Fruit fly (Drosophila melanogaster) whole organism, embryonic: ENCODE results near the gene Polr3A.
A peak's percentile ranks its signal among the peaks of the same experiment; 100 is the strongest.

Experiments used
- Atf3 ChIP-seq: fragments of 200-800 bp; sonication (Bioruptor generic); optimal IDR thresholded peaks from 3 replicates; lab custom pipeline; 2016; ENCODE audit warnings: missing biosample characterization, missing genetic modification characterization
- Awh ChIP-seq: fragments of 200-800 bp; sonication (Bioruptor generic); IDR thresholded peaks from 2 replicates; pipeline ENCODE4, ENCODE4 v1.3.6; 2022; ENCODE audit warnings: missing biosample characterization, missing genetic modification characterization
- CG11085 ChIP-seq: fragments of 200-800 bp; sonication (Bioruptor generic); IDR thresholded peaks from 2 replicates; pipeline ENCODE4 v1.3.6; 2022; ENCODE audit warnings: missing biosample characterization, missing genetic modification characterization
- CG1233 ChIP-seq: fragments of 200-800 bp; sonication (Bioruptor generic); optimal IDR thresholded peaks from 4 replicates; lab custom pipeline; 2018; ENCODE audit warnings: missing biosample characterization, mild to moderate bottlenecking, missing genetic modification characterization
- CG13123 ChIP-seq: fragments of 200-800 bp; sonication (Bioruptor generic); optimal IDR thresholded peaks from 2 replicates; lab custom pipeline; 2016; ENCODE audit warnings: missing biosample characterization, missing genetic modification characterization
- CG1529 ChIP-seq: fragments of 200-800 bp; sonication (Bioruptor generic); optimal IDR thresholded peaks from 3 replicates; lab custom pipeline; 2018; ENCODE audit warnings: missing biosample characterization, missing genetic modification characterization
- CG17328 ChIP-seq: fragments of 200-800 bp; sonication (Bioruptor generic); IDR thresholded peaks from 2 replicates; pipeline ENCODE4 v1.3.6; 2022; ENCODE audit warnings: missing biosample characterization, missing genetic modification characterization
- CG17359 ChIP-seq: fragments of 200-800 bp; sonication (Bioruptor generic); optimal IDR thresholded peaks from 3 replicates; lab custom pipeline; 2018; ENCODE audit warnings: missing biosample characterization, mild to moderate bottlenecking, missing genetic modification characterization, moderate library complexity
- CG1832 ChIP-seq: fragments of 200-800 bp; sonication (Bioruptor generic); optimal IDR thresholded peaks from 2 replicates; lab custom pipeline; 2017; ENCODE audit warnings: missing biosample characterization, mild to moderate bottlenecking, missing genetic modification characterization, inconsistent platforms
- CG2129 ChIP-seq: fragments of 200-800 bp; sonication (Bioruptor generic); IDR thresholded peaks from 2 replicates; pipeline ENCODE4 v1.3.6; 2022; ENCODE audit warnings: missing biosample characterization, missing genetic modification characterization; ENCODE audit not compliant: partially characterized antibody
- CG3407 ChIP-seq: fragments of 200-800 bp; sonication (Bioruptor generic); optimal IDR thresholded peaks from 2 replicates; lab custom pipeline; 2018; ENCODE audit warnings: missing biosample characterization, mild to moderate bottlenecking, missing genetic modification characterization
- CG3726 ChIP-seq: fragments of 200-800 bp; sonication (Bioruptor generic); IDR thresholded peaks from 3 replicates; pipeline ENCODE4, ENCODE4 v1.3.6; 2022; ENCODE audit warnings: missing biosample characterization, missing genetic modification characterization
- CG3838 ChIP-seq: fragments of 200-800 bp; sonication (Bioruptor generic); optimal IDR thresholded peaks from 3 replicates; lab custom pipeline; 2016; ENCODE audit warnings: missing biosample characterization, missing genetic modification characterization
- CG43689 ChIP-seq: fragments of 200-800 bp; sonication (Bioruptor generic); IDR thresholded peaks from 2 replicates; pipeline ENCODE4 v1.3.6; 2022; ENCODE audit warnings: missing biosample characterization, missing genetic modification characterization
- CG6175 ChIP-seq: fragments of 200-800 bp; sonication (Bioruptor generic); IDR thresholded peaks from 3 replicates; pipeline ENCODE4 v1.3.6; 2022; ENCODE audit warnings: missing biosample characterization, missing genetic modification characterization
- CG6689 ChIP-seq: fragments of 200-800 bp; sonication (Bioruptor generic); IDR thresholded peaks from 2 replicates; pipeline ENCODE4 v1.3.6; 2022; ENCODE audit warnings: missing biosample characterization, missing genetic modification characterization
- CG6813 ChIP-seq: fragments of 200-800 bp; sonication (Bioruptor generic); optimal IDR thresholded peaks from 2 replicates; lab custom pipeline; 2017; ENCODE audit warnings: missing biosample characterization, missing genetic modification characterization, mild to moderate bottlenecking, moderate library complexity, missing genetic modification reagents
- CG7987 ChIP-seq: fragments of 200-800 bp; sonication (Bioruptor generic); optimal IDR thresholded peaks from 2 replicates; lab custom pipeline; 2018; ENCODE audit warnings: missing biosample characterization, mild to moderate bottlenecking, missing genetic modification characterization, moderate library complexity
- Chrac-16 ChIP-seq: fragments of 200-800 bp; sonication (Bioruptor generic); optimal IDR thresholded peaks from 3 replicates; lab custom pipeline; 2016; ENCODE audit warnings: missing biosample characterization, missing genetic modification characterization
- CkIIα-i1 ChIP-seq: fragments of 200-800 bp; sonication (Bioruptor generic); IDR thresholded peaks from 2 replicates; pipeline ENCODE4 v1.3.6; 2022; ENCODE audit warnings: missing biosample characterization, missing genetic modification characterization
- Elba2 ChIP-seq: fragments of 200-800 bp; sonication (Bioruptor generic); optimal IDR thresholded peaks from 3 replicates; lab custom pipeline; 2016; ENCODE audit warnings: missing biosample characterization, missing genetic modification characterization
- Hr3 ChIP-seq: fragments of 200-800 bp; sonication (Bioruptor generic); optimal IDR thresholded peaks from 3 replicates; lab custom pipeline; 2016; ENCODE audit warnings: missing biosample characterization, missing genetic modification characterization
- Hr51 ChIP-seq, 2 experiments: fragments of 200-800 bp; sonication (Bioruptor generic); optimal IDR thresholded peaks; 2 replicates in 1 of 2; 3 replicates in 1 of 2; lab custom pipeline; 2016 to 2018; ENCODE audit warnings: missing biosample characterization in 2 of 2, missing genetic modification characterization in 2 of 2, mild to moderate bottlenecking in 1 of 2, moderate library complexity in 1 of 2
- Jarid2 ChIP-seq: fragments of 200-800 bp; sonication (Bioruptor generic); optimal IDR thresholded peaks from 3 replicates; lab custom pipeline; 2017; ENCODE audit warnings: mild to moderate bottlenecking, missing biosample characterization, missing genetic modification reagents, missing genetic modification characterization
- Mad ChIP-seq: fragments of 200-800 bp; sonication (Bioruptor generic); optimal IDR thresholded peaks from 2 replicates; lab custom pipeline; 2016; ENCODE audit warnings: missing biosample characterization, missing genetic modification characterization
- Med ChIP-seq: fragments of 200-800 bp; sonication (Bioruptor generic); peaks from one replicate; lab custom pipeline; 2016; ENCODE audit warnings: missing biosample characterization, missing genetic modification characterization, mild to moderate bottlenecking, inconsistent platforms, moderate library complexity
- Myb ChIP-seq: fragments of 200-800 bp; sonication (Bioruptor generic); optimal IDR thresholded peaks from 2 replicates; lab custom pipeline; 2016; ENCODE audit warnings: missing biosample characterization, missing genetic modification characterization
- PHDP ChIP-seq: fragments of 200-800 bp; sonication (Bioruptor generic); optimal IDR thresholded peaks from 3 replicates; lab custom pipeline; 2018; ENCODE audit warnings: missing biosample characterization, mild to moderate bottlenecking, missing genetic modification characterization, moderate library complexity
- Six4 ChIP-seq: fragments of 200-800 bp; sonication (Bioruptor generic); optimal IDR thresholded peaks from 2 replicates; lab custom pipeline; 2016; ENCODE audit warnings: missing biosample characterization, missing genetic modification characterization
- ap ChIP-seq: fragments of 200-800 bp; sonication (Bioruptor generic); IDR thresholded peaks from 2 replicates; pipeline ENCODE4 v1.3.6; 2022; ENCODE audit warnings: missing biosample characterization, missing genetic modification characterization
- ara ChIP-seq: fragments of 200-800 bp; sonication (Bioruptor generic); IDR thresholded peaks from 2 replicates; pipeline ENCODE4 v1.3.6; 2022; ENCODE audit warnings: missing biosample characterization, missing genetic modification characterization
- cad ChIP-seq: fragments of >200 bp; optimal IDR thresholded peaks from 2 replicates; lab custom pipeline; 2017; ENCODE audit warnings: missing biosample characterization, missing genetic modification characterization
- cg ChIP-seq: fragments of 200-800 bp; sonication (Bioruptor generic); optimal IDR thresholded peaks from 3 replicates; lab custom pipeline; 2019; ENCODE audit warnings: missing biosample characterization, mild to moderate bottlenecking, missing genetic modification characterization, moderate library complexity
- dysf ChIP-seq: fragments of 200-800 bp; sonication (Bioruptor generic); IDR thresholded peaks from 3 replicates; pipeline ENCODE4 v1.3.6; 2022; ENCODE audit warnings: missing biosample characterization, missing genetic modification characterization
- ems ChIP-seq: fragments of 200-800 bp; sonication (Bioruptor generic); optimal IDR thresholded peaks from 3 replicates; lab custom pipeline; 2016; ENCODE audit warnings: missing biosample characterization, missing genetic modification characterization
- exex ChIP-seq: fragments of 200-800 bp; sonication (Bioruptor generic); optimal IDR thresholded peaks from 4 replicates; lab custom pipeline; 2018; ENCODE audit warnings: missing biosample characterization, mild to moderate bottlenecking, missing genetic modification characterization, moderate library complexity
- fd102C ChIP-seq: fragments of 200-800 bp; sonication (Bioruptor generic); optimal IDR thresholded peaks from 2 replicates; lab custom pipeline; 2018; ENCODE audit warnings: missing biosample characterization, mild to moderate bottlenecking, missing genetic modification characterization, moderate library complexity
- fd96Cb ChIP-seq: fragments of 200-800 bp; sonication (Bioruptor generic); optimal IDR thresholded peaks from 2 replicates; lab custom pipeline; 2018; ENCODE audit warnings: missing biosample characterization, mild to moderate bottlenecking, missing genetic modification characterization, moderate library complexity
- ftz-f1 ChIP-seq: fragments of 200-800 bp; sonication (Bioruptor generic); optimal IDR thresholded peaks from 2 replicates; lab custom pipeline; 2016; ENCODE audit warnings: missing biosample characterization, missing genetic modification characterization
- knrl ChIP-seq: fragments of 200-800 bp; sonication (Bioruptor generic); IDR thresholded peaks from 3 replicates; pipeline ENCODE4 v1.3.6; 2022; ENCODE audit warnings: missing biosample characterization, missing genetic modification characterization; ENCODE audit not compliant: partially characterized antibody
- lola ChIP-seq, 3 experiments: fragments of >200 bp in 2 of 3; fragments of 200-800 bp in 1 of 3; sonication (Bioruptor generic) in 1 of 3; optimal IDR thresholded peaks; 2 replicates each; lab custom pipeline; 2017 to 2019; ENCODE audit warnings: missing biosample characterization in 3 of 3, missing genetic modification characterization in 3 of 3, mild to moderate bottlenecking in 1 of 3, moderate library complexity in 1 of 3
- pb ChIP-seq: fragments of 200-800 bp; sonication (Bioruptor generic); optimal IDR thresholded peaks from 3 replicates; lab custom pipeline; 2016; ENCODE audit warnings: missing biosample characterization, missing genetic modification characterization
- rib ChIP-seq: fragments of 200-800 bp; sonication (Bioruptor generic); IDR thresholded peaks from 2 replicates; pipeline ENCODE4 v1.3.6; 2022; ENCODE audit warnings: missing biosample characterization, missing genetic modification characterization
- scrt ChIP-seq: fragments of 200-800 bp; sonication (Bioruptor generic); optimal IDR thresholded peaks from 2 replicates; lab custom pipeline; 2018; ENCODE audit warnings: missing biosample characterization, mild to moderate bottlenecking, missing genetic modification characterization, moderate library complexity
- sd ChIP-seq: fragments of 200-800 bp; sonication (Bioruptor generic); optimal IDR thresholded peaks from 3 replicates; lab custom pipeline; 2018; ENCODE audit warnings: missing biosample characterization, mild to moderate bottlenecking, missing genetic modification characterization, moderate library complexity
- sens-2 ChIP-seq: fragments of 200-800 bp; sonication (Bioruptor generic); IDR thresholded peaks from 2 replicates; pipeline ENCODE4 v1.3.6; 2022; ENCODE audit warnings: missing biosample characterization, missing genetic modification characterization
- sima ChIP-seq: fragments of 200-800 bp; sonication (Bioruptor generic); optimal IDR thresholded peaks from 2 replicates; lab custom pipeline; 2016; ENCODE audit warnings: missing biosample characterization, missing genetic modification characterization
- sisA ChIP-seq: fragments of 200-800 bp; sonication (Bioruptor generic); IDR thresholded peaks from 2 replicates; pipeline ENCODE4 v1.3.6; 2022; ENCODE audit warnings: missing biosample characterization, missing genetic modification characterization
- tgo ChIP-seq: fragments of 200-800 bp; sonication (Bioruptor generic); IDR thresholded peaks from 3 replicates; pipeline ENCODE4 v1.3.6; 2022; ENCODE audit warnings: missing biosample characterization, missing genetic modification characterization
- vfl ChIP-seq: fragments of 200-800 bp; sonication (Bioruptor generic); optimal IDR thresholded peaks from 2 replicates; lab custom pipeline; 2016; ENCODE audit warnings: missing biosample characterization, missing genetic modification characterization
- vvl ChIP-seq: fragments of 200-800 bp; sonication (Bioruptor generic); IDR thresholded peaks from 2 replicates; pipeline ENCODE4 v1.3.6; 2022; ENCODE audit warnings: missing biosample characterization, missing genetic modification characterization

Gene Polr3A

DNA sequence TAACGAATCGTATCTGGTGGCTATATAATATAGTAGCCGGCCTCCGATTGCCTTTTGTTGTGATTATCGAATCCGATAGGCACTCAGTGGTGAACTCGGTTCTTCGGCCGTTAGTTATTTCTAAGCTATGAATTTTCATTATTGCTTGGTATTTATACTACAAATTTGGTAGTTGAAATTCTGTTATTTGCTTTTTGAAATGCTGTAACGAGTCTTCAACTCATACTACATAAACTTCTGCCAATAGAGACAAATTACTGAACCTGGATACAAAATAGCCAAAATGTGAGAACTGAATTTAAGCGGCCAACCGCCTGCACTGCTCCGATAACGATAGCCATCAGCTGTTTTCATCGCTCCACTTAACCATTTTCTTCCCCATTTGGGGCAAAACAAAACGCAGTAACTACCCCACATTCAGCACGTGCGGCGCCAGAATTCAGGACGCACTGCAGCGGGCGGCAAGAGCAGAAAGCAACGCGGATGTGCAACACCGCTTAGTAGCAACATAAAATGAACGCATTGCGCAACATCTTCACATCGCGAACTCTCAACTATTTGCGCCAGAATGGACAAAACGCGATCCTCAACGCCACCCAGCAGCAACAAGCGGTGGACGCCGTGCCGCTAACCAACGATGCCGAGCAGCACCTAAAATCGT, 23.7 kb upstream of the Polr3A start, which contains the start of the genes CG11679 and CG8206 (continued):
- no peak for TF ChIP-seq CG17359 (tag; lab: Kevin White, UChicago)
- peak in 1 of 3 experiments; percentile 27 for TF ChIP-seq lola (GFP tag; optimal IDR thresholded peaks at IDR 0.05; lab: Kevin White, UChicago)
- TF ChIP-seq CG1832 (GFP tag; lab: Kevin White, UChicago) = no peak
- no peak for TF ChIP-seq Atf3
- peak; percentile 41; the same call in 1 of the 3 replicates for TF ChIP-seq dysf
- TF ChIP-seq CG43689 = no peak
- TF ChIP-seq CG6689 = peak; percentile 55
- no peak for TF ChIP-seq CG3407 (GFP tag; lab: Kevin White, UChicago)
- no peak for TF ChIP-seq Awh (GFP tag; lab: Robert Waterston, UW)
- no peak for TF ChIP-seq sima (GFP tag; lab: Kevin White, UChicago)
- TF ChIP-seq CG3726 = no peak
- no peak for TF ChIP-seq sisA (GFP tag; lab: Robert Waterston, UW)
- no peak for TF ChIP-seq sd (tag; lab: Kevin White, UChicago)
- no peak for TF ChIP-seq CG3838 (GFP tag; lab: Kevin White, UChicago)
- TF ChIP-seq CG6813 (GFP tag; lab: Kevin White, UChicago) = no peak
- no peak for TF ChIP-seq rib (GFP tag; lab: Robert Waterston, UW)
- peak; percentile 14 for TF ChIP-seq Hr3 (GFP tag; lab: Kevin White, UChicago)
- TF ChIP-seq knrl (GFP tag; lab: Robert Waterston, UW) = peak; percentile 32; the same call in 1 of the 3 replicates
- TF ChIP-seq Chrac-16 (GFP tag; lab: Kevin White, UChicago) = peak; percentile 24
- TF ChIP-seq Myb = peak; percentile 83
- no peak for TF ChIP-seq CG11085 (GFP tag; lab: Robert Waterston, UW)
- TF ChIP-seq ara (GFP tag; lab: Robert Waterston, UW) = no peak
- TF ChIP-seq CG1529 (GFP tag; lab: Kevin White, UChicago) = no peak
- TF ChIP-seq Elba2 (GFP tag; lab: Kevin White, UChicago) = no peak
- no peak for TF ChIP-seq vvl (GFP tag; lab: Robert Waterston, UW)
- TF ChIP-seq pb = no peak
- no peak for TF ChIP-seq Mad (GFP tag; lab: Kevin White, UChicago)
- TF ChIP-seq CkIIα-i1 (GFP tag; lab: Robert Waterston, UW) = no peak
- no peak for TF ChIP-seq sens-2 (GFP tag; lab: Robert Waterston, UW)
- TF ChIP-seq fd96Cb (tag; lab: Kevin White, UChicago) = no peak
- no peak for TF ChIP-seq CG7987
- no peak for TF ChIP-seq CG1233 (GFP tag; lab: Kevin White, UChicago)
- peak; percentile 26 for TF ChIP-seq exex (tag; lab: Kevin White, UChicago)
- no peak for TF ChIP-seq ftz-f1
- TF ChIP-seq CG2129 = no peak
- no peak for TF ChIP-seq CG13123
- TF ChIP-seq fd102C (GFP tag; lab: Kevin White, UChicago) = no peak
- no peak for TF ChIP-seq Hr51 (GFP tag; optimal IDR thresholded peaks at IDR 0.05; lab: Kevin White, UChicago)
- TF ChIP-seq CG6175 (GFP tag; lab: Robert Waterston, UW) = no peak
- TF ChIP-seq cad (GFP tag; lab: Kevin White, UChicago) = no peak
- no peak for TF ChIP-seq Jarid2 (GFP tag; lab: Kevin White, UChicago)
- TF ChIP-seq CG17328 (GFP tag; lab: Robert Waterston, UW) = no peak
- peak; percentile 13 for TF ChIP-seq PHDP (tag; lab: Kevin White, UChicago)
- TF ChIP-seq vfl (GFP tag; lab: Kevin White, UChicago) = no peak
- TF ChIP-seq ap = no peak
- TF ChIP-seq scrt (GFP tag; lab: Kevin White, UChicago) = peak; percentile 27
- TF ChIP-seq Med (GFP tag; lab: Kevin White, UChicago) = peak; percentile 91
- TF ChIP-seq tgo = peak; percentile 45; the same call in 1 of the 3 replicates
- TF ChIP-seq Six4 (GFP tag; lab: Kevin White, UChicago) = no peak
- TF ChIP-seq cg (GFP tag; lab: Kevin White, UChicago) = no peak
- no peak for TF ChIP-seq ems (GFP tag; lab: Kevin White, UChicago)
